Worm (Caenorhabditis elegans) whole organism, young adult: ENCODE data around the gene arx-6.
"Not testable (repeated sequence)": the region's sequence is repeated elsewhere in the genome, so short reads cannot be mapped to it uniquely, and the experiment has no call there.

Experiments
- B0019.2 ChIP-seq: fragments of 200-800 bp; sonication (Bioruptor generic); conservative IDR thresholded peaks from 2 replicates; pipeline ENCODE4 v1.3.6; 2022; ENCODE audit warnings: missing genetic modification reagents, missing genetic modification characterization, missing compliant biosample characterization
- C06A6.2 ChIP-seq: fragments of 200-800 bp; sonication (Bioruptor generic); conservative IDR thresholded peaks from 2 replicates; pipeline ENCODE4 v1.3.6; 2022; ENCODE audit warnings: missing genetic modification characterization, missing compliant biosample characterization
- C17E4.6 ChIP-seq: fragments of 200-800 bp; sonication (Bioruptor generic); IDR thresholded peaks from 2 replicates; pipeline ENCODE4 v1.3.6; 2022; ENCODE audit warnings: missing genetic modification reagents, missing genetic modification characterization, missing compliant biosample characterization
- F22D6.2 ChIP-seq: sonication (generic microtip); optimal IDR thresholded peaks from 2 replicates; lab custom pipeline; 2016; ENCODE audit warnings: mild to moderate bottlenecking, missing genetic modification characterization, missing compliant biosample characterization
- F33H1.4 ChIP-seq: fragments of 200-800 bp; sonication (Bioruptor generic); IDR thresholded peaks from 2 replicates; pipeline ENCODE4 v1.3.6; 2022; ENCODE audit warnings: missing genetic modification reagents, missing genetic modification characterization, missing compliant biosample characterization
- K11D2.4 ChIP-seq: fragments of 200-800 bp; sonication (Bioruptor generic); IDR thresholded peaks from 2 replicates; pipeline ENCODE4 v1.3.6; 2022; ENCODE audit warnings: missing genetic modification reagents, missing genetic modification characterization, missing compliant biosample characterization
- T07F8.4 ChIP-seq: sonication (generic microtip); optimal IDR thresholded peaks from 2 replicates; lab custom pipeline; 2016; ENCODE audit warnings: mild to moderate bottlenecking, missing genetic modification characterization, moderate library complexity, missing compliant biosample characterization
- T26A5.8 ChIP-seq: sonication (generic microtip); optimal IDR thresholded peaks from 2 replicates; lab custom pipeline; 2016; ENCODE audit warnings: missing genetic modification characterization, missing compliant biosample characterization
- Y53G8AR.9 ChIP-seq: fragments of 200-800 bp; sonication (Bioruptor generic); conservative IDR thresholded peaks from 2 replicates; pipeline ENCODE4 v1.3.6; 2022; ENCODE audit warnings: missing genetic modification reagents, missing genetic modification characterization, missing compliant biosample characterization
- Y67H2A.10 ChIP-seq: fragments of 200-800 bp; sonication (Bioruptor generic); conservative IDR thresholded peaks from 2 replicates; pipeline ENCODE4 v1.3.6; 2022; ENCODE audit warnings: missing genetic modification reagents, missing genetic modification characterization, missing compliant biosample characterization
- Y95B8A.8 ChIP-seq: fragments of 200-800 bp; sonication (Bioruptor generic); IDR thresholded peaks from 2 replicates; pipeline ENCODE4 v1.3.6; 2022; ENCODE audit warnings: missing genetic modification reagents, missing genetic modification characterization, missing compliant biosample characterization
- attf-3 ChIP-seq: fragments of 200-800 bp; sonication (Bioruptor generic); conservative IDR thresholded peaks from 2 replicates; pipeline ENCODE4 v1.3.6; 2022; ENCODE audit warnings: missing genetic modification reagents, missing genetic modification characterization, missing compliant biosample characterization
- attf-5 ChIP-seq: fragments of 200-800 bp; sonication (Bioruptor generic); optimal IDR thresholded peaks from 2 replicates; lab custom pipeline; 2018; ENCODE audit warnings: mild to moderate bottlenecking, missing genetic modification characterization, missing compliant biosample characterization
- attf-6 ChIP-seq: fragments of 200-800 bp; sonication (Bioruptor generic); IDR thresholded peaks from 2 replicates; pipeline ENCODE4 v1.3.6; 2022; ENCODE audit warnings: missing genetic modification reagents, missing genetic modification characterization, missing compliant biosample characterization
- ccch-3 ChIP-seq: fragments of 200-800 bp; sonication (Bioruptor generic); optimal IDR thresholded peaks from 2 replicates; lab custom pipeline; 2018; ENCODE audit warnings: mild to moderate bottlenecking, missing genetic modification characterization, missing compliant biosample characterization
- cebp-1 ChIP-seq, 2 experiments: fragments of 200-800 bp in 1 of 2; sonication (Bioruptor generic) in 1 of 2; sonication (generic microtip) in 1 of 2; IDR thresholded peaks in 1 of 2; optimal IDR thresholded peaks in 1 of 2; 2 replicates each; pipeline versions ENCODE4 v1.3.6 to Lab custom; 2017 to 2022; ENCODE audit warnings: missing compliant biosample characterization in 2 of 2, missing genetic modification characterization in 2 of 2, mild to moderate bottlenecking in 1 of 2, missing genetic modification reagents in 1 of 2, moderate library complexity in 1 of 2
- cebp-2 ChIP-seq: fragments of 200-800 bp; sonication (Bioruptor generic); IDR thresholded peaks from 2 replicates; pipeline ENCODE4 v1.3.6; 2022; ENCODE audit warnings: missing genetic modification characterization, missing compliant biosample characterization
- ceh-100 ChIP-seq: fragments of 200-800 bp; sonication (Bioruptor generic); IDR thresholded peaks from 2 replicates; pipeline ENCODE4 v1.3.6; 2022; ENCODE audit warnings: missing genetic modification reagents, missing genetic modification characterization, missing compliant biosample characterization
- ceh-79 ChIP-seq: sonication (generic microtip); optimal IDR thresholded peaks from 2 replicates; lab custom pipeline; 2017; ENCODE audit warnings: mild to moderate bottlenecking, missing genetic modification characterization, missing compliant biosample characterization
- ceh-91 ChIP-seq: fragments of 200-800 bp; sonication (Bioruptor generic); IDR thresholded peaks from 2 replicates; pipeline ENCODE4 v1.3.6; 2022; ENCODE audit warnings: missing genetic modification reagents, missing genetic modification characterization, missing compliant biosample characterization
- chd-7 ChIP-seq: sonication (generic microtip); optimal IDR thresholded peaks from 2 replicates; lab custom pipeline; 2016; ENCODE audit warnings: mild to moderate bottlenecking, missing genetic modification characterization, moderate library complexity, missing compliant biosample characterization
- efl-1 ChIP-seq: fragments of 150-350 bp; optimal IDR thresholded peaks from 2 replicates; lab custom pipeline; 2014; ENCODE audit warnings: missing biosample characterization, missing genetic modification reagents, missing genetic modification characterization
- egl-18 ChIP-seq: fragments of 200-800 bp; sonication (Bioruptor generic); IDR thresholded peaks from 2 replicates; pipeline ENCODE4 v1.3.6; 2022; ENCODE audit warnings: missing genetic modification reagents, missing genetic modification characterization, missing compliant biosample characterization
- egrh-3 ChIP-seq: fragments of 200-800 bp; sonication (Bioruptor generic); IDR thresholded peaks from 2 replicates; pipeline ENCODE4 v1.3.6; 2022; ENCODE audit warnings: missing genetic modification reagents, missing genetic modification characterization, missing compliant biosample characterization
- ekl-4 ChIP-seq: fragments of 200-800 bp; sonication (Bioruptor generic); IDR thresholded peaks from 2 replicates; pipeline ENCODE4 v1.3.6; 2022; ENCODE audit warnings: missing genetic modification reagents, missing genetic modification characterization, missing compliant biosample characterization
- hmg-1.2 ChIP-seq: fragments of 200-800 bp; sonication (Bioruptor generic); IDR thresholded peaks from 2 replicates; pipeline ENCODE4 v1.3.6; 2022; ENCODE audit warnings: missing genetic modification reagents, missing genetic modification characterization, missing compliant biosample characterization
- lin-26 ChIP-seq: fragments of 200-800 bp; sonication (Bioruptor generic); IDR thresholded peaks from 2 replicates; pipeline ENCODE4 v1.3.6; 2022; ENCODE audit warnings: missing genetic modification reagents, missing genetic modification characterization, missing compliant biosample characterization
- lin-40 ChIP-seq: sonication (generic microtip); optimal IDR thresholded peaks from 2 replicates; lab custom pipeline; 2016; ENCODE audit warnings: missing genetic modification characterization, mild to moderate bottlenecking, missing compliant biosample characterization, missing genotype, missing genetic modification reagents
- lin-54 ChIP-seq: fragments of 200-800 bp; sonication (Bioruptor generic); optimal IDR thresholded peaks from 2 replicates; lab custom pipeline; 2018; ENCODE audit warnings: mild to moderate bottlenecking, missing genetic modification characterization, missing compliant biosample characterization
- lir-1 ChIP-seq: fragments of 200-800 bp; sonication (Bioruptor generic); conservative IDR thresholded peaks from 2 replicates; pipeline ENCODE4 v1.3.6; 2022; ENCODE audit warnings: missing genetic modification reagents, missing genetic modification characterization, missing compliant biosample characterization
- mcd-1 ChIP-seq: fragments of 200-800 bp; sonication (Bioruptor generic); IDR thresholded peaks from 2 replicates; pipeline ENCODE4 v1.3.6; 2022; ENCODE audit warnings: missing genetic modification reagents, missing genetic modification characterization, missing compliant biosample characterization
- mxl-1 ChIP-seq: sonication (generic microtip); optimal IDR thresholded peaks from 2 replicates; lab custom pipeline; 2016; ENCODE audit warnings: missing genetic modification characterization, missing compliant biosample characterization
- nfyb-1 ChIP-seq: fragments of 200-800 bp; sonication (Bioruptor generic); IDR thresholded peaks from 2 replicates; pipeline ENCODE4 v1.3.6; 2022; ENCODE audit warnings: missing genetic modification reagents, missing genetic modification characterization, missing compliant biosample characterization
- nhr-120 ChIP-seq: fragments of 200-800 bp; sonication (Bioruptor generic); IDR thresholded peaks from 2 replicates; pipeline ENCODE4 v1.3.6; 2022; ENCODE audit warnings: missing genetic modification characterization, missing compliant biosample characterization
- pbrm-1 ChIP-seq: fragments of 200-800 bp; sonication (Bioruptor generic); IDR thresholded peaks from 2 replicates; pipeline ENCODE4 v1.3.6; 2022; ENCODE audit warnings: missing genetic modification reagents, missing genetic modification characterization, missing compliant biosample characterization
- rpc-1 ChIP-seq, 2 experiments: fragments of 150-350 bp in 1 of 2; sonication (generic microtip) in 1 of 2; optimal IDR thresholded peaks; 2 replicates each; lab custom pipeline; 2014 to 2018; ENCODE audit warnings: missing biosample characterization in 1 of 2, missing genetic modification characterization in 1 of 2, missing genetic modification reagents in 1 of 2, missing genotype in 1 of 2
- snpc-3.4 ChIP-seq: sonication (generic microtip); optimal IDR thresholded peaks from 2 replicates; lab custom pipeline; 2017; ENCODE audit warnings: missing genetic modification characterization, mild to moderate bottlenecking, missing compliant biosample characterization, antibody characterized with exemption, moderate library complexity, missing genotype, missing genetic modification reagents
- snpc-4 ChIP-seq, 5 experiments: fragments of 150-350 bp in 1 of 5; sonication (generic microtip) in 4 of 5; optimal IDR thresholded peaks; 2 replicates each; lab custom pipeline; 2014 to 2018; ENCODE audit warnings: missing genetic modification characterization in 5 of 5, missing biosample characterization in 3 of 5, antibody characterized with exemption in 2 of 5, mild to moderate bottlenecking in 2 of 5, missing compliant biosample characterization in 2 of 5, missing genotype in 2 of 5, moderate library complexity in 2 of 5, missing genetic modification reagents in 1 of 5
- tlf-1 ChIP-seq: fragments of 200-800 bp; sonication (Bioruptor generic); optimal IDR thresholded peaks from 2 replicates; lab custom pipeline; 2018; ENCODE audit warnings: mild to moderate bottlenecking, missing genetic modification characterization, missing compliant biosample characterization
- unc-130 ChIP-seq: sonication (generic microtip); optimal IDR thresholded peaks from 2 replicates; lab custom pipeline; 2016; ENCODE audit warnings: missing genetic modification reagents, missing genetic modification characterization, missing compliant biosample characterization
- zfh-2 ChIP-seq: fragments of 200-800 bp; sonication (Bioruptor generic); conservative IDR thresholded peaks from 2 replicates; pipeline ENCODE4 v1.3.6; 2022; ENCODE audit warnings: missing genetic modification reagents, missing genetic modification characterization, missing compliant biosample characterization
- ztf-18 ChIP-seq: sonication (generic microtip); optimal IDR thresholded peaks from 2 replicates; lab custom pipeline; 2016; ENCODE audit warnings: missing genotype, mild to moderate bottlenecking, missing genetic modification characterization, missing compliant biosample characterization
- ztf-26 ChIP-seq: sonication (generic microtip); optimal IDR thresholded peaks from 2 replicates; lab custom pipeline; 2017; ENCODE audit warnings: missing genetic modification characterization, missing compliant biosample characterization

arx-6 gene

DNA sequence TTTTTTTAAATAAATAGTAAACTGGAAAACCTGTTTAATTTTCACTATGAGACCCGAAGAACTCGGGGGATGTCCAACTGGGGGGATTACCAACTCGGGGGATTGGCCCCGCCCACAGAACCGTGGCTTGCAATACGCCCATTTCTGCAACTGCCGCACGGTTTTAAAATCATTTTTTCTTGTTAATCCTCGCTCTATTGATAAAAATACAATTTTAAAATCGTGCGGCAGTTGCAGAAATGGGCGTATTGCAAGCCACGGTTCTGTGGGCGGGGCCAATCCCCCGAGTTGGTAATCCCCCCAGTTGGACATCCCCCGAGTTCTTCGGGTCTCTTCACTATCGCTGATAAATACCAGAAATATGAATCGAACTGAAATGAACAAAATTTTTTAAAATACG lies 43.6 kb downstream of the arx-6 start, which contains the start of gene mmab-1:
Gene mmab-1, minus strand, starts transcription at position 95 of the 400 bp plus-strand sequence.
- peak; percentile 90 for TF ChIP-seq ceh-100 (GFP tag; lab: Robert Waterston, UW)
- TF ChIP-seq ceh-91 (GFP tag; lab: Robert Waterston, UW), result 0 out of 2 replicates have a peak, but pooled peaks have one; percentile 11
- peak; percentile 13; the same call in 1 of the 2 replicates for TF ChIP-seq hmg-1.2 (GFP tag; lab: Robert Waterston, UW)
- TF ChIP-seq cebp-1 (GFP tag; IDR thresholded peaks at IDR 0.05; lab: Robert Waterston, UW); snpc-4 (GFP tag; optimal IDR thresholded peaks at IDR 0.05; lab: Kevin White, UChicago); rpc-1 (tag; optimal IDR thresholded peaks at IDR 0.05; lab: Kevin White, UChicago): not testable (repeated sequence)
- TF ChIP-seq cebp-1 (tag; optimal IDR thresholded peaks at IDR 0.05; lab: Kevin White, UChicago), result peak; percentile 36
- peak; percentile 11 for TF ChIP-seq lin-54 (GFP tag; lab: Kevin White, UChicago)
- 0 out of 2 replicates have a peak, but pooled peaks have one; percentile 12 for TF ChIP-seq Y95B8A.8 (GFP tag; lab: Robert Waterston, UW)
- peak; percentile 55 for TF ChIP-seq nfyb-1 (GFP tag; lab: Robert Waterston, UW)
- peak; percentile 44 for TF ChIP-seq F33H1.4
- peak; percentile 18; the same call in 1 of the 2 replicates for TF ChIP-seq lin-26 (GFP tag; lab: Robert Waterston, UW)
- peak; percentile 18; the same call in 1 of the 2 replicates for TF ChIP-seq attf-3 (GFP tag; lab: Robert Waterston, UW)
- TF ChIP-seq nhr-120 (GFP tag; lab: Robert Waterston, UW), result 0 out of 2 replicates have a peak, but pooled peaks have one; percentile 76
- peak; percentile 6 for TF ChIP-seq ztf-18 (tag; lab: Kevin White, UChicago)
- peak in 2 of 4 experiments; percentile 5 to 25 for TF ChIP-seq snpc-4 (tag; optimal IDR thresholded peaks at IDR 0.05; lab: Kevin White, UChicago)
- TF ChIP-seq cebp-2 (GFP tag; lab: Robert Waterston, UW), result 0 out of 2 replicates have a peak, but pooled peaks have one; percentile 10
- TF ChIP-seq ztf-26 (tag; lab: Kevin White, UChicago), result peak; percentile 8
- TF ChIP-seq K11D2.4 (GFP tag; lab: Robert Waterston, UW), result peak; percentile 73
- peak; percentile 34 for TF ChIP-seq egrh-3 (GFP tag; lab: Robert Waterston, UW)
- TF ChIP-seq pbrm-1 (GFP tag; lab: Robert Waterston, UW), result peak; percentile 55; the same call in 1 of the 2 replicates
- 0 out of 2 replicates have a peak, but pooled peaks have one; percentile 34 for TF ChIP-seq zfh-2
- TF ChIP-seq C17E4.6, result peak; percentile 21; the same call in 1 of the 2 replicates
- TF ChIP-seq mcd-1 (GFP tag; lab: Robert Waterston, UW), result peak; percentile 89
- TF ChIP-seq C06A6.2 (GFP tag; lab: Robert Waterston, UW), result peak; percentile 84
- peak; percentile 27 for TF ChIP-seq lin-40 (tag; lab: Kevin White, UChicago)
- peak; percentile 15 for TF ChIP-seq rpc-1 (optimal IDR thresholded peaks at IDR 0.05; lab: Kevin White, UChicago)
- peak; percentile 42; the same call in 1 of the 2 replicates for TF ChIP-seq Y67H2A.10 (GFP tag; lab: Robert Waterston, UW)
- TF ChIP-seq attf-5, result peak; percentile 34
- TF ChIP-seq, all 124 proteins: peak for 26; not testable (repeated sequence) for 98

DNA sequence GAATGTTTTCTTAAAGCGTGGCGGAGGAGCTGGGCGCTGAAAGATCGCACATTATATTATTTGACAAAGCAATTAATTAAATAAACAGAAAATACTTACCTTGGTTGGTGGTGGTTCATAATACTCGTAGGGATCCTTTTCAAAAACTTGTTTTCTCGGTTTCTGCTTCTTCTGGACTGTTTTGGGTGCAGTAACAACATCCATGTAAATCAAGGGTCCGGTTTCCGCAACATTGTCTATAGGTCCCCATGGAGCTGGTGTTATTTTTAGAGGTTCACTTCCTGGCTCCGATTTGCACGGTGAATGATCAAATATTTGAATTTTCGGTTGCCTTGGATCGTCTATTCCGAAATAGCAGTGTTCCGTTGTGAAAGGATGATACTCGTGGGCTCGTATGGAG lies 45.7 kb downstream of the arx-6 start:
- TF ChIP-seq lir-1 (GFP tag; lab: Robert Waterston, UW) (no peak), tlf-1 (no peak), ekl-4 (no peak), ceh-79 (tag; lab: Kevin White, UChicago) (no peak), attf-6 (GFP tag; lab: Robert Waterston, UW) (no peak), chd-7 (tag; lab: Kevin White, UChicago) (no peak), mxl-1 (tag; lab: Kevin White, UChicago) (no peak), Y53G8AR.9 (no peak), ccch-3 (GFP tag; lab: Kevin White, UChicago) (no peak), ceh-91 (GFP tag; lab: Robert Waterston, UW) (no peak), snpc-3.4 (no peak), T07F8.4 (tag; lab: Kevin White, UChicago) (no peak), F22D6.2 (tag; lab: Kevin White, UChicago) (no peak), egl-18 (GFP tag; lab: Robert Waterston, UW) (no peak), ztf-18 (tag; lab: Kevin White, UChicago) (no peak), unc-130 (GFP tag; lab: Kevin White, UChicago) (no peak), T26A5.8 (tag; lab: Kevin White, UChicago) (no peak), efl-1 (no peak), B0019.2 (GFP tag; lab: Robert Waterston, UW) (no peak)
